Fruit fly (Drosophila melanogaster): ENCODE measurements around the gene Hsc70-2.

The Hsc70-2 gene

dm6 chr3R:13011621-13011963, 33.0 kb upstream of the Hsc70-2 start, which contains the start of gene CtBP:
Gene CtBP (plus strand): TSS chr3R:13011649.
- TF ChIP-seq Bgb (GFP tag; IDR thresholded peaks at IDR 0.05; ENCODE audit: partially characterized antibody) (peak; percentile 40; the same call in 1 of the 2 replicates), CG30403 (GFP tag; optimal IDR thresholded peaks at IDR 0.05) (no peak), nom (GFP tag; optimal IDR thresholded peaks at IDR 0.05) (peak; percentile 63), bowl (GFP tag; IDR thresholded peaks at IDR 0.05) (0 out of 2 replicates have a peak, but pooled peaks have one; percentile 9), CG31365 (tag; optimal IDR thresholded peaks at IDR 0.05) (no peak), phol (tag; optimal IDR thresholded peaks at IDR 0.05) (peak; percentile 96), CG34422 (GFP tag; IDR thresholded peaks at IDR 0.05) (peak; percentile 60; the same call in 1 of the 3 replicates), CG7372 (GFP tag; IDR thresholded peaks at IDR 0.05) (no peak), croc (GFP tag; conservative IDR thresholded peaks at IDR 0.05) (no peak), so (GFP tag; IDR thresholded peaks at IDR 0.05) (no peak), wdn (GFP tag; IDR thresholded peaks at IDR 0.05) (no peak), chm (GFP tag; IDR thresholded peaks at IDR 0.05) (0 out of 2 replicates have a peak, but pooled peaks have one; percentile 7), Med (GFP tag) (peak; percentile 80), Atf-2 (GFP tag; optimal IDR thresholded peaks at IDR 0.05) (no peak), HLHmδ (GFP tag; optimal IDR thresholded peaks at IDR 0.05) (peak; percentile 47), NFAT (GFP tag; IDR thresholded peaks at IDR 0.05) (0 out of 2 replicates have a peak, but pooled peaks have one; percentile 33), Vsx1 (GFP tag; optimal IDR thresholded peaks at IDR 0.05) (no peak), nerfin-1 (tag; optimal IDR thresholded peaks at IDR 0.05) (peak; percentile 62), zf30C (GFP tag; optimal IDR thresholded peaks at IDR 0.05) (peak; percentile 24), Lhr (GFP tag; optimal IDR thresholded peaks at IDR 0.05) (no peak), jumu (GFP tag; optimal IDR thresholded peaks at IDR 0.05) (no peak), nau (GFP tag; optimal IDR thresholded peaks at IDR 0.05) (no peak), CG12744 (GFP tag; optimal IDR thresholded peaks at IDR 0.05) (no peak), CG12659 (GFP tag; optimal IDR thresholded peaks at IDR 0.05) (peak; percentile 55), sd (tag; optimal IDR thresholded peaks at IDR 0.05) (peak; percentile 88), MESR4 (GFP tag; optimal IDR thresholded peaks at IDR 0.05) (peak; percentile 58), CG6254 (GFP tag; optimal IDR thresholded peaks at IDR 0.05) (no peak), Adf1 (GFP tag; IDR thresholded peaks at IDR 0.05) (peak; percentile 23; the same call in 1 of the 2 replicates), CTCF (GFP tag; optimal IDR thresholded peaks at IDR 0.05) (no peak), Doc3 (GFP tag; IDR thresholded peaks at IDR 0.05; ENCODE audit: partially characterized antibody) (no peak), psq (GFP tag; optimal IDR thresholded peaks at IDR 0.05) (no peak), CG8290 (GFP tag; optimal IDR thresholded peaks at IDR 0.05) (no peak), CG8290 (tag; optimal IDR thresholded peaks at IDR 0.05) (no peak), Elba2 (GFP tag; optimal IDR thresholded peaks at IDR 0.05) (peak; percentile 4), Ssrp (tag; optimal IDR thresholded peaks at IDR 0.05) (no peak), CG14710 (tag; optimal IDR thresholded peaks at IDR 0.05) (peak; percentile 14), sob (GFP tag; IDR thresholded peaks at IDR 0.05) (no peak)

- TF ChIP-seq tin (GFP tag; optimal IDR thresholded peaks at IDR 0.05) = peak; percentile 63
- TF ChIP-seq Ada2b (GFP tag; IDR thresholded peaks at IDR 0.05) = peak; percentile 77
- TF ChIP-seq CG30431 (GFP tag; optimal IDR thresholded peaks at IDR 0.05) = peak; percentile 1
- no peak for TF ChIP-seq CG34224 (GFP tag; IDR thresholded peaks at IDR 0.05; ENCODE audit: partially characterized antibody)
- TF ChIP-seq lov (optimal IDR thresholded peaks at IDR 0.05) = no peak
- 0 out of 3 replicates have a peak, but pooled peaks have one; percentile 57 for TF ChIP-seq lov (GFP tag; IDR thresholded peaks at IDR 0.05)
- TF ChIP-seq Rfx (GFP tag; IDR thresholded peaks at IDR 0.05) = peak; percentile 75
- peak; percentile 51 for TF ChIP-seq Myb (GFP tag; optimal IDR thresholded peaks at IDR 0.05)
- peak; percentile 74 for TF ChIP-seq sisA (GFP tag; IDR thresholded peaks at IDR 0.05)
- no peak for TF ChIP-seq dmrt99B (tag; optimal IDR thresholded peaks at IDR 0.05)
- no peak for TF ChIP-seq CG12071 (GFP tag; optimal IDR thresholded peaks at IDR 0.05)
- no peak for TF ChIP-seq cas (GFP tag; IDR thresholded peaks at IDR 0.05)
- TF ChIP-seq HmgZ (tag; optimal IDR thresholded peaks at IDR 0.05) = no peak
- TF ChIP-seq YL-1 (GFP tag; optimal IDR thresholded peaks at IDR 0.05) = peak; percentile 29
- TF ChIP-seq Sox100B (GFP tag; optimal IDR thresholded peaks at IDR 0.05) = no peak
- TF ChIP-seq cwo (GFP tag; optimal IDR thresholded peaks at IDR 0.05) = peak; percentile 73
- TF ChIP-seq Chrac-16 (GFP tag; optimal IDR thresholded peaks at IDR 0.05) = peak; percentile 53
These were observed 32.2 kb upstream of the Hsc70-2 start for dm6 chr3R:13012351-13012750.

Data from whole organism, embryonic.